Worm (Caenorhabditis elegans) whole organism, L1 larva: ENCODE measurements around the gene F26F2.7.

Experiments used
- lin-13 ChIP-seq: fragments of 150-350 bp; optimal IDR thresholded peaks from 2 replicates; lab custom pipeline; 2014; ENCODE audit warnings: missing biosample characterization, missing genetic modification reagents, missing genetic modification characterization
- tbx-2 ChIP-seq: sonication (generic microtip); optimal IDR thresholded peaks from 2 replicates; lab custom pipeline; 2016; ENCODE audit warnings: missing genetic modification characterization, missing compliant biosample characterization

DNA sequence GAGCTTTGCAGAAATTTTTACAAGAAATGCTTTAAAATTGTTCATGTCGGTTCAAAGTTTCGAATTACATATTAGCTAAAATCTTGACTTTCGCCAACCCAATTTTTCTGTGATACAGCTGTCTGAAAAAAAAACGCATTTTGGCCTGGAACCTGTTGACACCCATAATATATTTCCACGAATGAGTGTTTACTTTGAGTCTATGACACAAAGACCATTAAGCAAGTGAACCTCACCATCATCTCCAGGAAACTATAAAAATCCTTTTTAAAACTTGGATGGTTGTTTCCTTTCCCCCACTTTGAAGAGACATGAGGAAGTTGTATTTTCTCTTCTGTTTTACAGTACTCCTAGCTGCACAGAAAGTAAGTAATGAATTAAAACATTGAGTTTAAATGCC, 6.5 kb upstream of the F26F2.7 start, which contains the start of gene clec-263:
- TF ChIP-seq lin-13 (GFP tag; lab: Kevin White, UChicago) (no peak), tbx-2 (tag; lab: Kevin White, UChicago) (no peak)
